Fruit fly (Drosophila melanogaster) whole organism, pupa: ENCODE measurements around the gene Snx3.

Experiments used
- EcR ChIP-seq: fragments of 200-800 bp; sonication (Bioruptor generic); optimal IDR thresholded peaks from 3 replicates; lab custom pipeline; 2019; ENCODE audit warnings: missing biosample characterization, missing genetic modification characterization, mild to moderate bottlenecking, moderate library complexity, missing genetic modification reagents
- Pif1A ChIP-seq: fragments of 200-800 bp; sonication (Bioruptor generic); optimal IDR thresholded peaks from 3 replicates; lab custom pipeline; 2016; ENCODE audit warnings: missing biosample characterization, missing genetic modification characterization
- Snoo ChIP-seq: fragments of 200-800 bp; sonication (Bioruptor generic); optimal IDR thresholded peaks from 3 replicates; lab custom pipeline; 2017; ENCODE audit warnings: missing biosample characterization, mild to moderate bottlenecking, missing genetic modification characterization, inconsistent platforms

- TF ChIP-seq Snoo (tag; lab: Kevin White, UChicago) (no peak), Pif1A (GFP tag; lab: Kevin White, UChicago) (no peak), EcR (no peak)
These were observed 36.2 kb upstream of the Snx3 start for dm6 chr3R:12591672-12592071.
